Fruit fly (Drosophila melanogaster): Measurements from ENCODE around the gene CG4598.

The CG4598 gene

dm6 chr2L:9966983-9967737 lies 48.7 kb downstream of the CG4598 start, which contains the start of the genes Dref and RpL13 (continued):
- TF ChIP-seq mam (GFP tag; optimal IDR thresholded peaks at IDR 0.05), result peak; percentile 84
- no peak; the same call in 1 of the 2 replicates for TF ChIP-seq dimm (GFP tag; IDR thresholded peaks at IDR 0.05)
- TF ChIP-seq CG17359 (tag; optimal IDR thresholded peaks at IDR 0.05), result peak; percentile 85
- TF ChIP-seq CG1233 (GFP tag; optimal IDR thresholded peaks at IDR 0.05), result peak; percentile 93
- TF ChIP-seq CG17186 (GFP tag; optimal IDR thresholded peaks at IDR 0.05), result peak; percentile 89
- TF ChIP-seq tup (GFP tag; optimal IDR thresholded peaks at IDR 0.05), result peak; percentile 54
- peak in 1 of 2 experiments; percentile 84 for TF ChIP-seq Eip74EF (GFP tag; optimal IDR thresholded peaks at IDR 0.05)
- TF ChIP-seq sima (GFP tag; optimal IDR thresholded peaks at IDR 0.05), result peak; percentile 65
- TF ChIP-seq lab (GFP tag; optimal IDR thresholded peaks at IDR 0.05), result peak; percentile 96
- peak; percentile 66 for TF ChIP-seq CG1647 (GFP tag; optimal IDR thresholded peaks at IDR 0.05)
- TF ChIP-seq chif (GFP tag; optimal IDR thresholded peaks at IDR 0.05), result peak; percentile 67 to 85
- TF ChIP-seq CG1529 (GFP tag; optimal IDR thresholded peaks at IDR 0.05), result peak; percentile 79
- TF ChIP-seq CG4404 (GFP tag; IDR thresholded peaks at IDR 0.05), result peak; percentile 26; the same call in 1 of the 2 replicates
- TF ChIP-seq Oli (tag; optimal IDR thresholded peaks at IDR 0.05), result peak; percentile 61
- TF ChIP-seq lov (optimal IDR thresholded peaks at IDR 0.05), result no peak
- peak; percentile 96 for TF ChIP-seq lov (GFP tag; IDR thresholded peaks at IDR 0.05)
- peak; percentile 36 for TF ChIP-seq kay (GFP tag; optimal IDR thresholded peaks at IDR 0.05)
- peak; percentile 66 for TF ChIP-seq az2 (GFP tag; optimal IDR thresholded peaks at IDR 0.05)
- TF ChIP-seq CG12071 (GFP tag; optimal IDR thresholded peaks at IDR 0.05), result peak; percentile 94
- peak; percentile 81 for TF ChIP-seq NC2α (GFP tag; optimal IDR thresholded peaks at IDR 0.05)
- peak; percentile 92 for TF ChIP-seq CG18599 (GFP tag; optimal IDR thresholded peaks at IDR 0.05)
- TF ChIP-seq crc (GFP tag; optimal IDR thresholded peaks at IDR 0.05), result peak; percentile 80
- peak; percentile 77 for TF ChIP-seq Xbp1 (GFP tag; optimal IDR thresholded peaks at IDR 0.05)
- peak; percentile 81 for TF ChIP-seq knrl (GFP tag; IDR thresholded peaks at IDR 0.05; ENCODE audit: partially characterized antibody)
- TF ChIP-seq Atf3 (GFP tag; optimal IDR thresholded peaks at IDR 0.05), result peak; percentile 74
- TF ChIP-seq unc-4 (GFP tag; IDR thresholded peaks at IDR 0.05; ENCODE audit: partially characterized antibody), result peak; percentile 73
- TF ChIP-seq tna (GFP tag; IDR thresholded peaks at IDR 0.05; ENCODE audit: partially characterized antibody), result peak; percentile 75; the same call in 1 of the 2 replicates
- TF ChIP-seq gsb-n (tag; optimal IDR thresholded peaks at IDR 0.05), result peak; percentile 88
- peak; percentile 85 for TF ChIP-seq trem (tag; optimal IDR thresholded peaks at IDR 0.05)
- peak; percentile 73 for TF ChIP-seq CG9932 (GFP tag; IDR thresholded peaks at IDR 0.05)
- TF ChIP-seq CG12659 (GFP tag; optimal IDR thresholded peaks at IDR 0.05), result peak; percentile 95
- peak; percentile 37; the same call in 1 of the 2 replicates for TF ChIP-seq CG32772 (GFP tag; IDR thresholded peaks at IDR 0.05)
- TF ChIP-seq Antp (GFP tag; optimal IDR thresholded peaks at IDR 0.05), result peak; percentile 85
- TF ChIP-seq CG2202 (tag; optimal IDR thresholded peaks at IDR 0.05), result peak; percentile 79
- peak; percentile 93 for TF ChIP-seq onecut (GFP tag; IDR thresholded peaks at IDR 0.05)
- TF ChIP-seq cg (GFP tag; optimal IDR thresholded peaks at IDR 0.05), result no peak
- peak; percentile 78 for TF ChIP-seq Bgb (GFP tag; IDR thresholded peaks at IDR 0.05; ENCODE audit: partially characterized antibody)
- TF ChIP-seq ham (GFP tag; IDR thresholded peaks at IDR 0.05), result 0 out of 2 replicates have a peak, but pooled peaks have one; percentile 5
- TF ChIP-seq Stat92E (GFP tag; optimal IDR thresholded peaks at IDR 0.05), result peak in 1 of 3 experiments; percentile 80
- peak; percentile 71 for TF ChIP-seq dati (GFP tag; IDR thresholded peaks at IDR 0.05)
- peak; percentile 77 for TF ChIP-seq HmgD (GFP tag; optimal IDR thresholded peaks at IDR 0.05)
- TF ChIP-seq zfh1 (GFP tag; IDR thresholded peaks at IDR 0.05), result peak; percentile 86
- peak; percentile 61 for TF ChIP-seq da (GFP tag; optimal IDR thresholded peaks at IDR 0.05)
- TF ChIP-seq yki (optimal IDR thresholded peaks at IDR 0.05), result no peak
- TF ChIP-seq CG7839 (tag; optimal IDR thresholded peaks at IDR 0.05), result peak; percentile 82
- peak; percentile 99 for TF ChIP-seq CG34376 (GFP tag; optimal IDR thresholded peaks at IDR 0.05)
- TF ChIP-seq hb (GFP tag; IDR thresholded peaks at IDR 0.05; ENCODE audit: partially characterized antibody), result peak; percentile 76; the same call in 2 of the 3 replicates
- peak; percentile 94 for TF ChIP-seq CG6854 (GFP tag; optimal IDR thresholded peaks at IDR 0.05)

Data from whole organism, embryonic.